Worm (Caenorhabditis elegans): ENCODE data around the gene nhr-225.

DNA sequence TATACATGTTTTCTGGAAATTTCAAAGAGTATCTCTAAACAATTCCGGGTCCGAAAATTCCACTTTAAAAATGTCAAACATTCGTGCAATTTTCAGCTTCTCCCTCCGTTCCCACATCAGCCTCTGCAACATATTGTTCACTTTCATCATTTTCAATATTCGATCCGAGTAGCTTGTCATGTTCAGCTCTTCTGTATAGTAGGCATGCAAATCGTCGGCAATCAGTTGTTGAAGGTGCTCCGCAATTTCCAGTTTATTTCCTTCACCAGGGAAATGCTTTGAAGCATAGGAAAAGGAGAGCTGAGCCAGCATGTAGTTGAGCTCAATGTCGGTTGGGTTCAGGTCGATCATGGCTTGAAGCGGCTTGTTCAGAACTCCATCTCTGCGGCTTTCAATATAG, 25.3 kb downstream of the nhr-225 start:
- no peak for TF ChIP-seq nhr-84 (tag; optimal IDR thresholded peaks at IDR 0.05)
- no peak for TF ChIP-seq egl-27 (tag; optimal IDR thresholded peaks at IDR 0.05)
- no peak for TF ChIP-seq nhr-28 (tag; optimal IDR thresholded peaks at IDR 0.05)
- TF ChIP-seq nhr-77 (tag; optimal IDR thresholded peaks at IDR 0.05): no peak
- TF ChIP-seq elt-3 (tag; optimal IDR thresholded peaks at IDR 0.05): no peak
- no peak for TF ChIP-seq F16B12.6 (tag; optimal IDR thresholded peaks at IDR 0.05)
- TF ChIP-seq lir-3 (tag; optimal IDR thresholded peaks at IDR 0.05; ENCODE audit: poor library complexity): no peak
- TF ChIP-seq unc-62 (GFP tag; optimal IDR thresholded peaks at IDR 0.05): no peak
- no peak for TF ChIP-seq ztf-11 (tag; optimal IDR thresholded peaks at IDR 0.05)

All from whole organism, L1 larva.